Fruit fly (Drosophila melanogaster) whole organism, embryonic: ENCODE results near the gene InR.

Source experiments
- CG10209 ChIP-seq: fragments of 200-800 bp; sonication (Bioruptor generic); optimal IDR thresholded peaks from 3 replicates; lab custom pipeline; 2017; ENCODE audit warnings: missing biosample characterization, mild to moderate bottlenecking, missing genetic modification characterization, missing genetic modification reagents
- CG11085 ChIP-seq: fragments of 200-800 bp; sonication (Bioruptor generic); IDR thresholded peaks from 2 replicates; pipeline ENCODE4 v1.3.6; 2022; ENCODE audit warnings: missing biosample characterization, missing genetic modification characterization
- CG12104 ChIP-seq: fragments of 200-800 bp; sonication (Bioruptor generic); optimal IDR thresholded peaks from 3 replicates; lab custom pipeline; 2016; ENCODE audit warnings: missing biosample characterization, missing genetic modification characterization
- CG12299 ChIP-seq: fragments of 200-800 bp; sonication (Bioruptor generic); optimal IDR thresholded peaks from 2 replicates; lab custom pipeline; 2018; ENCODE audit warnings: missing biosample characterization, mild to moderate bottlenecking, missing genetic modification characterization
- CG15479 ChIP-seq: fragments of 200-800 bp; sonication (Bioruptor generic); optimal IDR thresholded peaks from 3 replicates; lab custom pipeline; 2019; ENCODE audit warnings: missing biosample characterization, mild to moderate bottlenecking, missing genetic modification characterization, moderate library complexity
- CG16813 ChIP-seq: fragments of 200-800 bp; sonication (Bioruptor generic); IDR thresholded peaks from 3 replicates; pipeline ENCODE4 v1.3.6; 2022; ENCODE audit warnings: missing biosample characterization, missing genetic modification characterization; ENCODE audit not compliant: partially characterized antibody
- CG17186 ChIP-seq: fragments of 200-800 bp; sonication (Bioruptor generic); optimal IDR thresholded peaks from 3 replicates; lab custom pipeline; 2017; ENCODE audit warnings: missing biosample characterization, missing genetic modification reagents, missing genetic modification characterization
- CG2199 ChIP-seq: fragments of 200-800 bp; sonication (Bioruptor generic); IDR thresholded peaks from 3 replicates; pipeline ENCODE4 v1.3.6; 2022; ENCODE audit warnings: missing biosample characterization, missing genetic modification characterization
- CG3065 ChIP-seq: fragments of 200-800 bp; sonication (Bioruptor generic); optimal IDR thresholded peaks from 2 replicates; lab custom pipeline; 2016; ENCODE audit warnings: missing biosample characterization, missing genetic modification characterization
- CG5180 ChIP-seq: fragments of 200-800 bp; sonication (Bioruptor generic); optimal IDR thresholded peaks from 3 replicates; lab custom pipeline; 2017; ENCODE audit warnings: missing biosample characterization, missing genetic modification characterization, mild to moderate bottlenecking, moderate library complexity, missing genetic modification reagents
- CG7839 ChIP-seq: fragments of 200-800 bp; sonication (Bioruptor generic); optimal IDR thresholded peaks from 3 replicates; lab custom pipeline; 2018; ENCODE audit warnings: missing biosample characterization, mild to moderate bottlenecking, missing genetic modification characterization, moderate library complexity
- CG8281 ChIP-seq: fragments of 200-800 bp; sonication (Bioruptor generic); optimal IDR thresholded peaks from 2 replicates; lab custom pipeline; 2018; ENCODE audit warnings: missing biosample characterization, mild to moderate bottlenecking, missing genetic modification characterization, moderate library complexity
- CG9817 ChIP-seq: fragments of 200-800 bp; sonication (Bioruptor generic); optimal IDR thresholded peaks from 2 replicates; lab custom pipeline; 2018; ENCODE audit warnings: missing biosample characterization, mild to moderate bottlenecking, missing genetic modification characterization, moderate library complexity
- CTCF ChIP-seq: fragments of 200-800 bp; sonication (Bioruptor generic); optimal IDR thresholded peaks from 2 replicates; lab custom pipeline; 2017; ENCODE audit warnings: missing biosample characterization, mild to moderate bottlenecking, missing genetic modification characterization, moderate library complexity
- Camta ChIP-seq: fragments of 200-800 bp; sonication (Bioruptor generic); optimal IDR thresholded peaks from 2 replicates; lab custom pipeline; 2016; ENCODE audit warnings: missing biosample characterization, missing genetic modification characterization
- D ChIP-seq, 2 experiments: fragments of 200-800 bp in 1 of 2; fragments of >200 bp in 1 of 2; sonication (Bioruptor generic) in 1 of 2; optimal IDR thresholded peaks; 2 replicates in 1 of 2; 3 replicates in 1 of 2; lab custom pipeline; 2017; ENCODE audit warnings: mild to moderate bottlenecking in 1 of 2, missing biosample characterization in 1 of 2, missing genetic modification characterization in 1 of 2, missing genetic modification reagents in 1 of 2
- E2f2 ChIP-seq: fragments of 200-800 bp; sonication (Bioruptor generic); IDR thresholded peaks from 2 replicates; pipeline ENCODE4 v1.3.6; 2022; ENCODE audit warnings: missing biosample characterization, missing genetic modification characterization
- Ets97D ChIP-seq: fragments of 200-800 bp; sonication (Bioruptor generic); optimal IDR thresholded peaks from 3 replicates; lab custom pipeline; 2016; ENCODE audit warnings: missing biosample characterization, missing genetic modification characterization
- Fer2 ChIP-seq: fragments of 200-800 bp; sonication (Bioruptor generic); optimal IDR thresholded peaks from 2 replicates; lab custom pipeline; 2018; ENCODE audit warnings: missing biosample characterization, mild to moderate bottlenecking, missing genetic modification characterization, moderate library complexity
- HLHmδ ChIP-seq: fragments of 200-800 bp; sonication (Bioruptor generic); optimal IDR thresholded peaks from 2 replicates; lab custom pipeline; 2018; ENCODE audit warnings: missing biosample characterization, mild to moderate bottlenecking, missing genetic modification characterization, moderate library complexity
- Hand ChIP-seq: fragments of 200-800 bp; sonication (Bioruptor generic); optimal IDR thresholded peaks from 2 replicates; lab custom pipeline; 2017; ENCODE audit warnings: mild to moderate bottlenecking, missing biosample characterization, missing genetic modification reagents, missing genetic modification characterization
- Hey ChIP-seq: fragments of 200-800 bp; sonication (Bioruptor generic); optimal IDR thresholded peaks from 3 replicates; lab custom pipeline; 2018; ENCODE audit warnings: missing biosample characterization, mild to moderate bottlenecking, missing genetic modification characterization
- Kr ChIP-seq: fragments of 200-800 bp; sonication (Bioruptor generic); optimal IDR thresholded peaks from 2 replicates; lab custom pipeline; 2017; ENCODE audit warnings: missing biosample characterization, mild to moderate bottlenecking, missing genetic modification characterization
- MTF-1 ChIP-seq: fragments of 200-800 bp; sonication (Bioruptor generic); optimal IDR thresholded peaks from 2 replicates; lab custom pipeline; 2018; ENCODE audit warnings: missing biosample characterization, mild to moderate bottlenecking, missing genetic modification characterization, borderline replicate concordance
- Med ChIP-seq: fragments of 200-800 bp; sonication (Bioruptor generic); peaks from one replicate; lab custom pipeline; 2016; ENCODE audit warnings: missing biosample characterization, missing genetic modification characterization, mild to moderate bottlenecking, inconsistent platforms, moderate library complexity
- Poxn ChIP-seq: fragments of 200-800 bp; sonication (Bioruptor generic); IDR thresholded peaks from 2 replicates; pipeline ENCODE4 v1.3.6; 2022; ENCODE audit warnings: missing biosample characterization, missing genetic modification characterization
- Sin3A ChIP-seq: fragments of >200 bp; optimal IDR thresholded peaks from 2 replicates; lab custom pipeline; 2018
- Sry-δ ChIP-seq: fragments of 200-800 bp; sonication (Bioruptor generic); optimal IDR thresholded peaks from 2 replicates; lab custom pipeline; 2016; ENCODE audit warnings: missing biosample characterization, missing genetic modification characterization
- TFAM ChIP-seq: fragments of 200-800 bp; sonication (Bioruptor generic); optimal IDR thresholded peaks from 2 replicates; lab custom pipeline; 2017; ENCODE audit warnings: missing biosample characterization, missing genetic modification characterization, inconsistent platforms
- Trl ChIP-seq, 3 experiments: fragments of >200 bp in 2 of 3; fragments of 200-800 bp in 1 of 3; sonication (Bioruptor generic) in 1 of 3; optimal IDR thresholded peaks; 2 replicates in 1 of 3; 3 replicates in 2 of 3; lab custom pipeline; 2016 to 2017; ENCODE audit warnings: missing biosample characterization in 1 of 3, missing genetic modification characterization in 1 of 3
- ac ChIP-seq: fragments of 200-800 bp; sonication (Bioruptor generic); optimal IDR thresholded peaks from 3 replicates; lab custom pipeline; 2017; ENCODE audit warnings: missing biosample characterization, mild to moderate bottlenecking, missing genetic modification characterization
- dmrt11E ChIP-seq: fragments of 200-800 bp; sonication (Bioruptor generic); optimal IDR thresholded peaks from 3 replicates; lab custom pipeline; 2018; ENCODE audit warnings: missing biosample characterization, mild to moderate bottlenecking, missing genetic modification characterization, moderate library complexity
- fd3F ChIP-seq: fragments of 200-800 bp; sonication (Bioruptor generic); optimal IDR thresholded peaks from 2 replicates; lab custom pipeline; 2018; ENCODE audit warnings: missing biosample characterization, mild to moderate bottlenecking, missing genetic modification characterization, moderate library complexity
- gro ChIP-seq: fragments of 200-800 bp; sonication (Bioruptor generic); optimal IDR thresholded peaks from 2 replicates; lab custom pipeline; 2016; ENCODE audit warnings: missing biosample characterization, missing genetic modification characterization
- insv ChIP-seq, 2 experiments: fragments of 200-800 bp; sonication (Bioruptor generic); optimal IDR thresholded peaks; 3 replicates each; lab custom pipeline; 2016 to 2018; ENCODE audit warnings: missing biosample characterization in 2 of 2, missing genetic modification characterization in 2 of 2
- kni ChIP-seq: fragments of 200-800 bp; sonication (Bioruptor generic); optimal IDR thresholded peaks from 3 replicates; lab custom pipeline; 2017; ENCODE audit warnings: mild to moderate bottlenecking, missing biosample characterization, missing genetic modification reagents, missing genetic modification characterization
- nerfin-1 ChIP-seq: fragments of 200-800 bp; sonication (Bioruptor generic); optimal IDR thresholded peaks from 3 replicates; lab custom pipeline; 2019; ENCODE audit warnings: missing biosample characterization, mild to moderate bottlenecking, missing genetic modification characterization, moderate library complexity
- nom ChIP-seq: fragments of 200-800 bp; sonication (Bioruptor generic); optimal IDR thresholded peaks from 2 replicates; lab custom pipeline; 2017; ENCODE audit warnings: missing biosample characterization, missing genetic modification characterization, mild to moderate bottlenecking, moderate library complexity, missing genetic modification reagents
- odd ChIP-seq: fragments of 200-800 bp; sonication (Bioruptor generic); optimal IDR thresholded peaks from 2 replicates; lab custom pipeline; 2017; ENCODE audit warnings: missing biosample characterization, mild to moderate bottlenecking, missing genetic modification characterization
- pros ChIP-seq: fragments of 200-800 bp; sonication (Bioruptor generic); optimal IDR thresholded peaks from 3 replicates; lab custom pipeline; 2019; ENCODE audit warnings: missing biosample characterization, mild to moderate bottlenecking, missing genetic modification characterization, moderate library complexity
- sd ChIP-seq: fragments of 200-800 bp; sonication (Bioruptor generic); optimal IDR thresholded peaks from 3 replicates; lab custom pipeline; 2018; ENCODE audit warnings: missing biosample characterization, mild to moderate bottlenecking, missing genetic modification characterization, moderate library complexity
- sens ChIP-seq: fragments of 200-800 bp; sonication (Bioruptor generic); peaks from one replicate; lab custom pipeline; 2016; ENCODE audit warnings: missing biosample characterization, missing genetic modification characterization
- sqz ChIP-seq: fragments of 200-800 bp; sonication (Bioruptor generic); optimal IDR thresholded peaks from 3 replicates; lab custom pipeline; 2018; ENCODE audit warnings: missing biosample characterization, mild to moderate bottlenecking, missing genetic modification characterization
- stwl ChIP-seq: fragments of 200-800 bp; sonication (Bioruptor generic); optimal IDR thresholded peaks from 3 replicates; lab custom pipeline; 2018; ENCODE audit warnings: missing biosample characterization, mild to moderate bottlenecking, missing genetic modification characterization, moderate library complexity

InR gene

DNA sequence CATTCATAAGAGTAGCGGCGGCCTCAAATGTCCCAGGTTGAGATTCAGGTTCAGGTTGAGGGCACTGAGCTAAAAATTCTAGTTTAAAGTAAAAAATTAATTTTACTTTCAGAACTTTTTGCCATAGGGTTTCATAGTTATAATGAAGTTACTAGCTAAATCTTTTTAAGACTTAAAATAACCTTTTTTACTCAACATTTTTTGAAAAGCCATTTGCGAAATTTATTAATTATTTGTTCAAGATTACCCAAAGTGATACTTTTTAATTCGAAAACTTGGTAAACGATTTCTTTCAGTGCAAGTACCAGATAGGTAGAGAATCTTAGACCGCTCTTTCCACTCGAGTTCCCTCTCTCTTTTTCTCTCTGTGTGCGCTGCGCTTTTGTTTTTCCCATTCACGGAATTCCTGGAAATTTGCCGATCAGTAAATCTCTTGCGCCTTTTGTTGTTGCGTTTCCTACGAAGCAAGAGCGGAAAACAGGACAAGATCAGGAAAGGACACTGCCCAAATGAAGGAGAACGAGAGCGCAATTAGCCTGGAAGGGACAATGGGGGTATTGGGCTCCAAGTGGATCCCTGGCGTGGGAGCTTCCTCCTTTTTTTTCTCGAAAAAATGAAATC, 22.5 kb upstream of the InR start (continued):
- TF ChIP-seq CG7839 (peak; percentile 70), CG9817 (no peak), dmrt11E (tag; lab: Kevin White, UChicago) (peak; percentile 96)

DNA sequence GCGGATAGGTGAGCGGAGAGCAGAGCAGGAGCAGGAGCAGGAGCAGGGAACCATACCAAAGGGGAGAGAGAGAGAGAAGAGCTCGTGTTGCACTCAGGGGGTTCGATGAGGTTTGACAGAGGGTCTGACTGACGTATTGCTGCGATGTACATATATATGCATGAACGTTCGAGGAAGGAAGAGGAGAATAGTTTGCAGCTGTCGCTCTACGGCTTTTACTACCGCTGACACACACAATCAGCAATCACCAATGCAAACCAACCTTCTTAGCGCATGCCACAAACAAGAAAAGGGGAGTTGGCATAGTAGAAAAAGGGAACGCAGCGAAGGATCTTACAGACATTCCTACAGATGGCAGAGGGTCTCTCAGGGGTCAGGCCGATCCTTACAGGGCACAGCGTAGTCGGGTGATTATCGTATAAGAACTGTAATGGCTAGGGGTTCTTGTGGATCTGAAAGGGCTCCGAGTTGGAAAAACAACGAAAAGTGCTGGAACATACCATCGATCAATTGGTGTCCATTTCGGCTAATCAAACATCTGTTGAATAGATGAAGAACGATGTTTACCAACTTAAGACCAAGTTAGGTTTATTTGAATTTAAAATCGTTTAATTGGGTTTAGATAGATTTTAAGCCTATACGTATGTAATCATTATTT, 21.3 kb upstream of the InR start:
- TF ChIP-seq CG5180 (GFP tag; lab: Kevin White, UChicago) = peak; percentile 78
- TF ChIP-seq insv (GFP tag; optimal IDR thresholded peaks at IDR 0.05; lab: Kevin White, UChicago) = peak in 1 of 2 experiments; percentile 86
- TF ChIP-seq HLHmδ (GFP tag; lab: Kevin White, UChicago) = peak; percentile 15
- peak; percentile 90 for TF ChIP-seq ac (GFP tag; lab: Kevin White, UChicago)
- peak; percentile 34 for TF ChIP-seq kni (GFP tag; lab: Kevin White, UChicago)
- TF ChIP-seq CG17186 (GFP tag; lab: Kevin White, UChicago) = no peak
- TF ChIP-seq Ets97D = no peak
- peak; percentile 98 for TF ChIP-seq D (optimal IDR thresholded peaks at IDR 0.05; lab: Kevin White, UChicago)
- no peak for TF ChIP-seq D (GFP tag; optimal IDR thresholded peaks at IDR 0.05; lab: Kevin White, UChicago)
- peak; percentile 97 for TF ChIP-seq pros
- TF ChIP-seq Camta = no peak
- peak; percentile 31 for TF ChIP-seq CG8281 (tag; lab: Kevin White, UChicago)
- TF ChIP-seq Trl (optimal IDR thresholded peaks at IDR 0.05; lab: Kevin White, UChicago) = peak in 1 of 2 experiments; percentile 66
- TF ChIP-seq Trl (GFP tag; optimal IDR thresholded peaks at IDR 0.05; lab: Kevin White, UChicago) = no peak
- TF ChIP-seq Hand = no peak
- TF ChIP-seq sens (GFP tag; lab: Kevin White, UChicago) = peak; percentile 64
- TF ChIP-seq nerfin-1 (tag; lab: Kevin White, UChicago) = peak; percentile 16
- TF ChIP-seq CTCF (GFP tag; lab: Kevin White, UChicago) = no peak
- TF ChIP-seq Hey (tag; lab: Kevin White, UChicago) = no peak
- no peak for TF ChIP-seq gro (GFP tag; lab: Kevin White, UChicago)

DNA sequence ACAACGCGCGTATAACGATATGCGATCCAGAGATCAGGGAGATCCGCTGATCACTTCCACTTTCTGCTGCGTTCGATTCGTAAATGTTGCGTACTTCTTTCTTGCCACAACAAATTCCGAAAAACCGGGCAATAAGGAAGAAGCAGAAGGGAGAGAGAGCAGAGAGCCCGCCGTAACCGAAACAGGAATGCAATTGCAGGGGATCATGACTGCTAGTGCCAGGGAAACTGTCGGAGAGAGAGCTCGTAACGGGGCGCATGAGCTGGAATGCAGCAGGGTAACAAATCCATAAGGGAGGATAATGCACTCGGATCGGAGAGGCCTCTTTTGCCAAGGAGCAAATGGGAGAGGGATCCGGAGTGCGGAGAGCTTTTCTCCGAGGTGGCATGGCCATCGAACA, 19.3 kb upstream of the InR start:
- TF ChIP-seq Med (GFP tag; lab: Kevin White, UChicago) = peak; percentile 28
- TF ChIP-seq stwl = no peak
- TF ChIP-seq CG2199 = 0 out of 3 replicates have a peak, but pooled peaks have one; percentile 9
- TF ChIP-seq CG16813 = 0 out of 3 replicates have a peak, but pooled peaks have one; percentile 26
- peak; percentile 66 for TF ChIP-seq nerfin-1 (tag; lab: Kevin White, UChicago)
- TF ChIP-seq nom (GFP tag; lab: Kevin White, UChicago) = peak; percentile 51
- peak; percentile 44 for TF ChIP-seq kni (GFP tag; lab: Kevin White, UChicago)
- peak in 1 of 2 experiments; percentile 84 for TF ChIP-seq Trl (optimal IDR thresholded peaks at IDR 0.05; lab: Kevin White, UChicago)
- no peak for TF ChIP-seq Trl (GFP tag; optimal IDR thresholded peaks at IDR 0.05; lab: Kevin White, UChicago)
- no peak for TF ChIP-seq CG11085 (GFP tag; lab: Robert Waterston, UW)
- peak; percentile 86 for TF ChIP-seq D (optimal IDR thresholded peaks at IDR 0.05; lab: Kevin White, UChicago)
- TF ChIP-seq D (GFP tag; optimal IDR thresholded peaks at IDR 0.05; lab: Kevin White, UChicago) = no peak
- TF ChIP-seq CG15479 (GFP tag; lab: Kevin White, UChicago) = peak; percentile 52
- no peak for TF ChIP-seq Fer2 (tag; lab: Kevin White, UChicago)
- peak; percentile 8 for TF ChIP-seq Kr (GFP tag; lab: Kevin White, UChicago)
- TF ChIP-seq CG12104 (GFP tag; lab: Kevin White, UChicago) = no peak
- no peak for TF ChIP-seq CG3065 (GFP tag; lab: Kevin White, UChicago)
- no peak for TF ChIP-seq TFAM (GFP tag; lab: Kevin White, UChicago)
- TF ChIP-seq MTF-1 = no peak
- no peak for TF ChIP-seq sqz (GFP tag; lab: Kevin White, UChicago)
- no peak for TF ChIP-seq CTCF (GFP tag; lab: Kevin White, UChicago)
- peak; percentile 27 for TF ChIP-seq sd (tag; lab: Kevin White, UChicago)
- TF ChIP-seq fd3F (GFP tag; lab: Kevin White, UChicago) = no peak
- TF ChIP-seq CG10209 (GFP tag; lab: Kevin White, UChicago) = no peak
- no peak for TF ChIP-seq Poxn (GFP tag; lab: Robert Waterston, UW)
- TF ChIP-seq CG12299 (tag; lab: Kevin White, UChicago) = no peak
- TF ChIP-seq Sry-δ = no peak
- TF ChIP-seq E2f2 = no peak
- no peak for TF ChIP-seq odd (GFP tag; lab: Kevin White, UChicago)
- no peak for TF ChIP-seq Sin3A (lab: Kevin White, UChicago)
